Fruit fly (Drosophila melanogaster) whole organism, wandering third instar larva: ENCODE measurements around the gene Actn3.

Experiments used
- Dif ChIP-seq: fragments of 200-275, 200-300 bp; sonication (Bioruptor generic); optimal IDR thresholded peaks from 2 replicates; lab custom pipeline; 2018; ENCODE audit warnings: missing biosample characterization, missing genetic modification characterization; ENCODE audit not compliant: partially characterized antibody
- GATAd ChIP-seq: sonication (Bioruptor generic); optimal IDR thresholded peaks from 2 replicates; lab custom pipeline; 2016; ENCODE audit warnings: missing biosample characterization, missing genetic modification characterization
- HLH106 ChIP-seq: fragments of 200-800 bp; optimal IDR thresholded peaks from 3 replicates; lab custom pipeline; 2019; ENCODE audit warnings: missing biosample characterization, mild to moderate bottlenecking, missing genetic modification characterization, moderate library complexity
- Hr83 ChIP-seq: fragments of 200-300 bp; sonication (Bioruptor generic); optimal IDR thresholded peaks from 2 replicates; lab custom pipeline; 2016; ENCODE audit warnings: missing biosample characterization, mild to moderate bottlenecking, missing genetic modification characterization, moderate library complexity; ENCODE audit not compliant: poor library complexity, severe bottlenecking
- Mio ChIP-seq: sonication (Bioruptor generic); optimal IDR thresholded peaks from 2 replicates; lab custom pipeline; 2016; ENCODE audit warnings: missing biosample characterization, missing genetic modification characterization
- br ChIP-seq: fragments of 200-800 bp; sonication (Bioruptor generic); optimal IDR thresholded peaks from 2 replicates; lab custom pipeline; 2016; ENCODE audit warnings: missing biosample characterization, missing genetic modification characterization
- fru ChIP-seq: fragments of 200-800 bp; sonication (Bioruptor generic); optimal IDR thresholded peaks from 3 replicates; lab custom pipeline; 2016; ENCODE audit warnings: missing biosample characterization, mild to moderate bottlenecking, missing genetic modification characterization
- usp ChIP-seq: fragments of >200 bp; optimal IDR thresholded peaks from 2 replicates; lab custom pipeline; 2017; ENCODE audit warnings: missing biosample characterization, missing genetic modification characterization

DNA sequence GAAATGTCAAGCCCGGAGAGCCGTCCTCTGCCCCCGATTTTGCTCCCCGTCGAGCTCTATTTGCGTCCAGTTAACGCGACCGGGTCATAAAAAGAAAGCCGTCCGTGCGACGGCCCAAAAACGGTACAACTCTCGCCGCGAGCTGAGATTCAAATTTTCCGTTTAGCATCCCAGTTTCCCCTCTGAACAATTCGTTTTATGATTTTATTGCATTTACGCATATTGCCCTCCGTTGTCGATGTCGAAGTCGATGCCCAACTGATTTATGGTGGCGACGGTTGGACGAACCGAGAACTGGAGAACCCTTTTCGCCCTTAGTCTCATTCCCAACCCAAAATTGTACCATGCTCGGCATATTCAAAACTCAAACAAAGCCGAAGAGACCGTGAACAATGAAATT, 26.2 kb downstream of the Actn3 start:
- TF ChIP-seq Hr83 (no peak), usp (GFP tag; lab: Kevin White, UChicago) (no peak), Mio (GFP tag; lab: Kevin White, UChicago) (no peak), fru (GFP tag; lab: Kevin White, UChicago) (no peak), GATAd (GFP tag; lab: Kevin White, UChicago) (no peak), Dif (GFP tag; lab: Kevin White, UChicago) (no peak), br (GFP tag; lab: Kevin White, UChicago) (no peak), HLH106 (tag; lab: Kevin White, UChicago) (no peak)
